Worm (Caenorhabditis elegans): Measurements from ENCODE around the gene C09G4.4.

DNA sequence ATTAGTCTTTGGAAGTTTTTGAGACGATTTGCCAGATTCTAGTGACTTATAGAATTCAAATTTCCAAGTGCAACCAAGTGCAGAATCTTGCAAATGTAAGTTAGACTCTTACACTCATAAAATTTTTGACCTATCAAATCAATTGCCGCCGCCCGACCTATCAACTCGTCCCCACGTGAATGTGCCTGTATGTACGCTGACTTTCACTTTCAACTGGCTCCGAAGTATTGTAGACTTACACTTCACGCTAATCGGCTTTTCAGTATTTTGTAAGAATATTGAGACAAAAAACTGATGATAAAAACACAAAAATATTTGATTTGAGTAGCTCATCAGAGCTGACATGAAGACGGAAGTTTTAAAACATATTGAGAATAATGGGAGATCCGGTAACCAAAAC lies 20.0 kb downstream of the C09G4.4 start:
- TF ChIP-seq dao-5 (tag; optimal IDR thresholded peaks at IDR 0.05) (no peak), him-1 (tag; optimal IDR thresholded peaks at IDR 0.05) (no peak), W03F9.2 (tag; optimal IDR thresholded peaks at IDR 0.05) (no peak)
